Fruit fly (Drosophila melanogaster): ENCODE data around the gene Dok.

Gene Dok

dm6 chrX:7290811-7291515 is 33.1 kb upstream of the Dok start, which contains the start of gene unc-119:
Gene unc-119, minus strand, starts transcription at chrX:7291298.
- TF ChIP-seq CG14655 (GFP tag; optimal IDR thresholded peaks at IDR 0.05), result no peak
- peak; percentile 9 for TF ChIP-seq Pif1B (GFP tag; optimal IDR thresholded peaks at IDR 0.05)
- no peak for TF ChIP-seq CG32121 (GFP tag; IDR thresholded peaks at IDR 0.05)
- TF ChIP-seq CG9948 (tag; optimal IDR thresholded peaks at IDR 0.05), result peak; percentile 22
- TF ChIP-seq CG15710 (tag; optimal IDR thresholded peaks at IDR 0.05), result peak; percentile 56
- TF ChIP-seq CG10348 (GFP tag; IDR thresholded peaks at IDR 0.05), result no peak
- peak; percentile 59 for TF ChIP-seq CG13204 (GFP tag; optimal IDR thresholded peaks at IDR 0.05)
- TF ChIP-seq CG34367 (tag; optimal IDR thresholded peaks at IDR 0.05), result peak; percentile 59
- no peak for TF ChIP-seq fd96Ca (GFP tag; IDR thresholded peaks at IDR 0.05)
- TF ChIP-seq Snoo (tag; optimal IDR thresholded peaks at IDR 0.05), result peak; percentile 3
- peak; percentile 5 for TF ChIP-seq CG8159 (tag; optimal IDR thresholded peaks at IDR 0.05)
- peak; percentile 33 for TF ChIP-seq EcR (GFP tag; optimal IDR thresholded peaks at IDR 0.05)
- no peak; the same call in 1 of the 2 replicates for TF ChIP-seq CG12605 (GFP tag; IDR thresholded peaks at IDR 0.05)
- peak; percentile 3 for TF ChIP-seq D1 (tag; optimal IDR thresholded peaks at IDR 0.05)
- no peak for TF ChIP-seq rn (GFP tag; IDR thresholded peaks at IDR 0.05)
- peak; percentile 7 for TF ChIP-seq CG17806 (tag; optimal IDR thresholded peaks at IDR 0.05)
- TF ChIP-seq gl (tag; optimal IDR thresholded peaks at IDR 0.05), result peak; percentile 66
- peak; percentile 38 for TF ChIP-seq Pif1A (GFP tag; optimal IDR thresholded peaks at IDR 0.05)
- no peak for TF ChIP-seq CG8301 (tag; optimal IDR thresholded peaks at IDR 0.05)
- no peak for TF ChIP-seq Ets98B (GFP tag; IDR thresholded peaks at IDR 0.05)
- peak; percentile 28; the same call in 1 of the 3 replicates for TF ChIP-seq CG4496 (GFP tag; IDR thresholded peaks at IDR 0.05)

- peak; percentile 36 for TF ChIP-seq gl (tag; optimal IDR thresholded peaks at IDR 0.05)
- TF ChIP-seq CG32121 (GFP tag; IDR thresholded peaks at IDR 0.05), result peak; percentile 47
- peak; percentile 76 for TF ChIP-seq CG17806 (tag; optimal IDR thresholded peaks at IDR 0.05)
- TF ChIP-seq CG9948 (tag; optimal IDR thresholded peaks at IDR 0.05), result peak; percentile 77
- no peak for TF ChIP-seq rn (GFP tag; IDR thresholded peaks at IDR 0.05)
- TF ChIP-seq CG10348 (GFP tag; IDR thresholded peaks at IDR 0.05), result no peak
- TF ChIP-seq Pif1B (GFP tag; optimal IDR thresholded peaks at IDR 0.05), result peak; percentile 82
- peak; percentile 66; the same call in 1 of the 2 replicates for TF ChIP-seq CG12605 (GFP tag; IDR thresholded peaks at IDR 0.05)
- TF ChIP-seq EcR (GFP tag; optimal IDR thresholded peaks at IDR 0.05), result no peak
- peak; percentile 72 for TF ChIP-seq CG8301 (tag; optimal IDR thresholded peaks at IDR 0.05)
- TF ChIP-seq CG13204 (GFP tag; optimal IDR thresholded peaks at IDR 0.05), result peak; percentile 60
- 0 out of 3 replicates have a peak, but pooled peaks have one; percentile 47 for TF ChIP-seq fd96Ca (GFP tag; IDR thresholded peaks at IDR 0.05)
- peak; percentile 1 for TF ChIP-seq D1 (tag; optimal IDR thresholded peaks at IDR 0.05)
- peak; percentile 73 for TF ChIP-seq Pif1A (GFP tag; optimal IDR thresholded peaks at IDR 0.05)
- peak; percentile 54 for TF ChIP-seq CG34367 (tag; optimal IDR thresholded peaks at IDR 0.05)
- TF ChIP-seq Snoo (tag; optimal IDR thresholded peaks at IDR 0.05), result peak; percentile 63
- peak; percentile 83 for TF ChIP-seq CG14655 (GFP tag; optimal IDR thresholded peaks at IDR 0.05)
- TF ChIP-seq CG15710 (tag; optimal IDR thresholded peaks at IDR 0.05), result peak; percentile 83
- peak; percentile 86 for TF ChIP-seq CG8159 (tag; optimal IDR thresholded peaks at IDR 0.05)
- peak; percentile 69; the same call in 2 of the 3 replicates for TF ChIP-seq CG4496 (GFP tag; IDR thresholded peaks at IDR 0.05)
- TF ChIP-seq Ets98B (GFP tag; IDR thresholded peaks at IDR 0.05), result peak; percentile 59
These were observed 32.0 kb upstream of the Dok start for dm6 chrX:7291850-7292499.

- TF ChIP-seq EcR (GFP tag; optimal IDR thresholded peaks at IDR 0.05) (no peak), CG17806 (tag; optimal IDR thresholded peaks at IDR 0.05) (peak; percentile 90), gl (tag; optimal IDR thresholded peaks at IDR 0.05) (peak; percentile 80), CG8159 (tag; optimal IDR thresholded peaks at IDR 0.05) (peak; percentile 89), fd96Ca (GFP tag; IDR thresholded peaks at IDR 0.05) (peak; percentile 93), CG13204 (GFP tag; optimal IDR thresholded peaks at IDR 0.05) (peak; percentile 67), D1 (tag; optimal IDR thresholded peaks at IDR 0.05) (peak; percentile 65), CG12605 (GFP tag; IDR thresholded peaks at IDR 0.05) (peak; percentile 85), CG34367 (tag; optimal IDR thresholded peaks at IDR 0.05) (peak; percentile 90), Snoo (tag; optimal IDR thresholded peaks at IDR 0.05) (peak; percentile 80), Ets98B (GFP tag; IDR thresholded peaks at IDR 0.05) (peak; percentile 91), Pif1B (GFP tag; optimal IDR thresholded peaks at IDR 0.05) (peak; percentile 86), rn (GFP tag; IDR thresholded peaks at IDR 0.05) (peak; percentile 82), CG4496 (GFP tag; IDR thresholded peaks at IDR 0.05) (peak; percentile 95), CG32121 (GFP tag; IDR thresholded peaks at IDR 0.05) (peak; percentile 88), CG9948 (tag; optimal IDR thresholded peaks at IDR 0.05) (peak; percentile 85), CG14655 (GFP tag; optimal IDR thresholded peaks at IDR 0.05) (peak; percentile 84), CG8301 (tag; optimal IDR thresholded peaks at IDR 0.05) (peak; percentile 81), CG15710 (tag; optimal IDR thresholded peaks at IDR 0.05) (peak; percentile 91), Pif1A (GFP tag; optimal IDR thresholded peaks at IDR 0.05) (peak; percentile 84), CG10348 (GFP tag; IDR thresholded peaks at IDR 0.05) (peak; percentile 71)
These were observed 30.7 kb upstream of the Dok start for dm6 chrX:7293133-7293873.

DNA sequence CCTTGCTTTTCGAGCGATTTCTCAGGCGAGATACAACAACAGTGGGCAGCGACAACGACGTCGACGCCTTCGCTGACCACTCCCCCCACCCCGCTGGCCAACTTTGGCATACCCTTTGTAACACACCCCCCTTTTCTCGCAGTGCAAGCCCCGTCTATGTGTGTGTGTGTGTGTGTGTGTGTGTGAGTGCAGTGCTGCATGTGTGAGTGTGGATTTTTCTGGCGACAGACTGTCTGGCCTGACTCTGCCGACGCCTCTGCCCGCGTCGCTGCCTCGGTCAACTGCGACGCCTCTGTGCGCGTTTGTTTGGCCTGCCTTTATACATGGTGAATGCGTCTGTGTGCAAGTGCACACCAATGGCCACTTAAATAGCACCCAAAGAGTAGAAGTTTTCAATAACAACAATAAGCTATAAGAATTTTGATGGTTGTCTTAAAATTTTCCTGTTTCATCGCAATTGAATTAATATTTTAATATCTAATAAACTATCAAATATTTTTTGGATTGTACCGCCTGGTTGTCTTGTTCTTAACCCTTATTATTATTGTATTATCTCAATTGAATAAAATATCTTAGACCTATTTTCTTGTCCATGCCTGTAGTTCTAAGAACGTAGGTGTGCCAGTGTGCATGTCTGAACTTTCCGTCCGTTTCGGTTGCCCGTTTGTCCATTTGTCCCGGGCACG is 30.0 kb upstream of the Dok start:
- peak; percentile 92 for TF ChIP-seq CG34367 (tag; optimal IDR thresholded peaks at IDR 0.05)
- peak; percentile 80 for TF ChIP-seq gl (tag; optimal IDR thresholded peaks at IDR 0.05)
- peak; percentile 89 for TF ChIP-seq CG32121 (GFP tag; IDR thresholded peaks at IDR 0.05)
- peak; percentile 89 for TF ChIP-seq CG17806 (tag; optimal IDR thresholded peaks at IDR 0.05)
- TF ChIP-seq D1 (tag; optimal IDR thresholded peaks at IDR 0.05), result peak; percentile 69
- TF ChIP-seq Pif1B (GFP tag; optimal IDR thresholded peaks at IDR 0.05), result peak; percentile 83
- TF ChIP-seq rn (GFP tag; IDR thresholded peaks at IDR 0.05), result no peak
- peak; percentile 92 for TF ChIP-seq CG8301 (tag; optimal IDR thresholded peaks at IDR 0.05)
- TF ChIP-seq EcR (GFP tag; optimal IDR thresholded peaks at IDR 0.05), result no peak
- peak; percentile 82 for TF ChIP-seq CG13204 (GFP tag; optimal IDR thresholded peaks at IDR 0.05)
- TF ChIP-seq Pif1A (GFP tag; optimal IDR thresholded peaks at IDR 0.05), result peak; percentile 74
- TF ChIP-seq CG4496 (GFP tag; IDR thresholded peaks at IDR 0.05), result peak; percentile 90
- TF ChIP-seq fd96Ca (GFP tag; IDR thresholded peaks at IDR 0.05), result 0 out of 3 replicates have a peak, but pooled peaks have one; percentile 11
- TF ChIP-seq CG8159 (tag; optimal IDR thresholded peaks at IDR 0.05), result peak; percentile 95
- TF ChIP-seq CG9948 (tag; optimal IDR thresholded peaks at IDR 0.05), result peak; percentile 94
- peak; percentile 95 for TF ChIP-seq CG15710 (tag; optimal IDR thresholded peaks at IDR 0.05)
- peak; percentile 78 for TF ChIP-seq Snoo (tag; optimal IDR thresholded peaks at IDR 0.05)
- TF ChIP-seq Ets98B (GFP tag; IDR thresholded peaks at IDR 0.05), result peak; percentile 80
- TF ChIP-seq CG12605 (GFP tag; IDR thresholded peaks at IDR 0.05), result peak; percentile 85
- peak; percentile 60; the same call in 1 of the 2 replicates for TF ChIP-seq CG10348 (GFP tag; IDR thresholded peaks at IDR 0.05)
- peak; percentile 93 for TF ChIP-seq CG14655 (GFP tag; optimal IDR thresholded peaks at IDR 0.05)
